Fruit fly (Drosophila melanogaster) whole organism, prepupa: Measurements from ENCODE around the gene Rtel1.
A peak's percentile ranks its signal among the peaks of the same experiment; 100 is the strongest.

Experiments
- Blimp-1 ChIP-seq: fragments of 200-800 bp; sonication (Bioruptor generic); optimal IDR thresholded peaks from 3 replicates; lab custom pipeline; 2017; ENCODE audit warnings: missing biosample characterization, missing genetic modification characterization, mild to moderate bottlenecking, moderate library complexity, missing genetic modification reagents
- CG11294 ChIP-seq: fragments of 200-800 bp; sonication (Bioruptor generic); IDR thresholded peaks from 2 replicates; pipeline ENCODE4 v1.3.6; 2022; ENCODE audit warnings: missing biosample characterization, missing genetic modification characterization
- CG11902 ChIP-seq: fragments of 200-800 bp; sonication (Bioruptor generic); optimal IDR thresholded peaks from 3 replicates; lab custom pipeline; 2016; ENCODE audit warnings: missing biosample characterization, missing genetic modification characterization
- CG15336 ChIP-seq: fragments of 200-800 bp; sonication (Bioruptor generic); IDR thresholded peaks from 2 replicates; pipeline ENCODE4 v1.3.6; 2022; ENCODE audit warnings: missing biosample characterization, missing genetic modification characterization
- CG1621 ChIP-seq: fragments of 200-800 bp; sonication (Bioruptor generic); optimal IDR thresholded peaks from 3 replicates; lab custom pipeline; 2018; ENCODE audit warnings: missing biosample characterization, mild to moderate bottlenecking, missing genetic modification characterization
- CG16779 ChIP-seq: fragments of 200-800 bp; sonication (Bioruptor generic); optimal IDR thresholded peaks from 3 replicates; lab custom pipeline; 2017; ENCODE audit warnings: missing biosample characterization, mild to moderate bottlenecking, missing genetic modification characterization
- CG3032 ChIP-seq: fragments of 200-800 bp; optimal IDR thresholded peaks from 2 replicates; lab custom pipeline; 2019; ENCODE audit warnings: missing biosample characterization, mild to moderate bottlenecking, missing genetic modification characterization, moderate library complexity
- CG31627 ChIP-seq: fragments of 200-800 bp; sonication (Bioruptor generic); optimal IDR thresholded peaks from 3 replicates; lab custom pipeline; 2016; ENCODE audit warnings: missing biosample characterization, missing genetic modification characterization
- CG32006 ChIP-seq: fragments of 200-800 bp; sonication (Bioruptor generic); optimal IDR thresholded peaks from 3 replicates; lab custom pipeline; 2017; ENCODE audit warnings: missing biosample characterization, mild to moderate bottlenecking, missing genetic modification characterization
- CG34406 ChIP-seq: fragments of 200-800 bp; sonication (Bioruptor generic); optimal IDR thresholded peaks from 3 replicates; lab custom pipeline; 2016; ENCODE audit warnings: missing biosample characterization, missing genetic modification characterization
- CG3919 ChIP-seq: fragments of 200-800 bp; sonication (Bioruptor generic); optimal IDR thresholded peaks from 3 replicates; lab custom pipeline; 2016; ENCODE audit warnings: missing biosample characterization, missing genetic modification characterization
- CG4318 ChIP-seq: fragments of 200-800 bp; sonication (Bioruptor generic); optimal IDR thresholded peaks from 3 replicates; lab custom pipeline; 2017; ENCODE audit warnings: missing biosample characterization, mild to moderate bottlenecking, missing genetic modification characterization
- CG6163 ChIP-seq: fragments of 200-800 bp; sonication (Bioruptor generic); IDR thresholded peaks from 3 replicates; pipeline ENCODE4 v1.3.6; 2022; ENCODE audit warnings: missing biosample characterization, missing genetic modification characterization
- CG6808 ChIP-seq: fragments of 200-800 bp; sonication (Bioruptor generic); optimal IDR thresholded peaks from 3 replicates; lab custom pipeline; 2017; ENCODE audit warnings: missing biosample characterization, missing genetic modification characterization, mild to moderate bottlenecking, moderate library complexity, missing genetic modification reagents
- CG6854 ChIP-seq: fragments of 200-800 bp; sonication (Bioruptor generic); optimal IDR thresholded peaks from 2 replicates; lab custom pipeline; 2017; ENCODE audit warnings: missing biosample characterization, mild to moderate bottlenecking, missing genetic modification characterization
- CG8319 ChIP-seq: fragments of 200-800 bp; sonication (Bioruptor generic); optimal IDR thresholded peaks from 3 replicates; lab custom pipeline; 2016; ENCODE audit warnings: missing biosample characterization, missing genetic modification characterization
- CG8632 ChIP-seq: fragments of 200-800 bp; sonication (Bioruptor generic); optimal IDR thresholded peaks from 3 replicates; lab custom pipeline; 2016; ENCODE audit warnings: missing biosample characterization, missing genetic modification characterization
- CG9139 ChIP-seq: fragments of 200-800 bp; sonication (Bioruptor generic); optimal IDR thresholded peaks from 3 replicates; lab custom pipeline; 2017; ENCODE audit warnings: missing biosample characterization, mild to moderate bottlenecking, missing genetic modification characterization
- Eip75B ChIP-seq: fragments of 200-800 bp; sonication (Bioruptor generic); optimal IDR thresholded peaks from 3 replicates; lab custom pipeline; 2016; ENCODE audit warnings: missing biosample characterization, missing genetic modification characterization
- Eip78C ChIP-seq: fragments of 200-800 bp; sonication (Bioruptor generic); peaks from one replicate; lab custom pipeline; 2016; ENCODE audit warnings: missing biosample characterization, missing genetic modification characterization
- Eip93F ChIP-seq: fragments of 200-800 bp; sonication (Bioruptor generic); optimal IDR thresholded peaks from 2 replicates; lab custom pipeline; 2016; ENCODE audit warnings: missing biosample characterization, mild to moderate bottlenecking, missing genetic modification characterization
- Ets21C ChIP-seq: fragments of 200-800 bp; sonication (Bioruptor generic); optimal IDR thresholded peaks from 3 replicates; lab custom pipeline; 2016; ENCODE audit warnings: missing biosample characterization, missing genetic modification characterization
- Hr38 ChIP-seq: sonication (Bioruptor generic); optimal IDR thresholded peaks from 2 replicates; lab custom pipeline; 2016; ENCODE audit warnings: missing biosample characterization, missing genetic modification characterization
- Hr39 ChIP-seq: fragments of 200-800 bp; sonication (Bioruptor generic); optimal IDR thresholded peaks from 2 replicates; lab custom pipeline; 2016; ENCODE audit warnings: missing biosample characterization, missing genetic modification characterization
- Hr4 ChIP-seq: fragments of 200-800 bp; sonication (Bioruptor generic); optimal IDR thresholded peaks from 3 replicates; lab custom pipeline; 2016; ENCODE audit warnings: missing biosample characterization, missing genetic modification characterization
- Lpt ChIP-seq: fragments of 200-800 bp; sonication (Bioruptor generic); optimal IDR thresholded peaks from 3 replicates; lab custom pipeline; 2016; ENCODE audit warnings: missing biosample characterization, missing genetic modification characterization
- Smox ChIP-seq: fragments of 200-800 bp; sonication (Bioruptor generic); optimal IDR thresholded peaks from 3 replicates; lab custom pipeline; 2016; ENCODE audit warnings: missing biosample characterization, missing genetic modification characterization
- Sox14 ChIP-seq: fragments of 200-800 bp; sonication (Bioruptor generic); optimal IDR thresholded peaks from 3 replicates; lab custom pipeline; 2016; ENCODE audit warnings: missing biosample characterization, missing genetic modification characterization
- Sox15 ChIP-seq: fragments of 200-800 bp; sonication (Bioruptor generic); optimal IDR thresholded peaks from 3 replicates; lab custom pipeline; 2016; ENCODE audit warnings: missing biosample characterization, missing genetic modification characterization
- achi ChIP-seq: fragments of 200-800 bp; sonication (Bioruptor generic); optimal IDR thresholded peaks from 3 replicates; lab custom pipeline; 2016; ENCODE audit warnings: missing biosample characterization, missing genetic modification characterization
- acj6 ChIP-seq: fragments of 200-800 bp; sonication (Bioruptor generic); optimal IDR thresholded peaks from 3 replicates; lab custom pipeline; 2016; ENCODE audit warnings: missing biosample characterization, missing genetic modification characterization
- cyc ChIP-seq: fragments of 200-800 bp; sonication (Bioruptor generic); optimal IDR thresholded peaks from 3 replicates; lab custom pipeline; 2016; ENCODE audit warnings: missing biosample characterization, missing genetic modification characterization
- dac ChIP-seq: fragments of 200-800 bp; sonication (Bioruptor generic); optimal IDR thresholded peaks from 2 replicates; lab custom pipeline; 2017; ENCODE audit warnings: missing biosample characterization, mild to moderate bottlenecking, missing genetic modification characterization
- dsx ChIP-seq: fragments of 200-800 bp; optimal IDR thresholded peaks from 3 replicates; lab custom pipeline; 2019; ENCODE audit warnings: missing biosample characterization, mild to moderate bottlenecking, missing genetic modification characterization, moderate library complexity; ENCODE audit not compliant: poor library complexity, severe bottlenecking
- eg ChIP-seq: fragments of 200-800 bp; sonication (Bioruptor generic); IDR thresholded peaks from 3 replicates; pipeline ENCODE4 v1.3.6; 2022; ENCODE audit warnings: missing biosample characterization, missing genetic modification characterization
- esn ChIP-seq: fragments of 200-800 bp; sonication (Bioruptor generic); optimal IDR thresholded peaks from 2 replicates; lab custom pipeline; 2016; ENCODE audit warnings: missing biosample characterization, mild to moderate bottlenecking, missing genetic modification characterization, moderate library complexity
- lz ChIP-seq: fragments of 200-800 bp; sonication (Bioruptor generic); optimal IDR thresholded peaks from 3 replicates; lab custom pipeline; 2016; ENCODE audit warnings: missing biosample characterization, missing genetic modification characterization
- net ChIP-seq: fragments of 200-800 bp; sonication (Bioruptor generic); optimal IDR thresholded peaks from 3 replicates; lab custom pipeline; 2016; ENCODE audit warnings: missing biosample characterization, missing genetic modification characterization
- pdm3 ChIP-seq: fragments of 200-800 bp; sonication (Bioruptor generic); optimal IDR thresholded peaks from 3 replicates; lab custom pipeline; 2016; ENCODE audit warnings: missing biosample characterization, missing genetic modification characterization
- salr ChIP-seq, 2 experiments: fragments of 200-800 bp; sonication (Bioruptor generic); optimal IDR thresholded peaks; 3 replicates each; lab custom pipeline; 2016 to 2018; ENCODE audit warnings: missing biosample characterization in 2 of 2, missing genetic modification characterization in 2 of 2, mild to moderate bottlenecking in 1 of 2
- ss ChIP-seq, 2 experiments: fragments of 200-800 bp; sonication (Bioruptor generic); optimal IDR thresholded peaks; 2 replicates in 1 of 2; 3 replicates in 1 of 2; lab custom pipeline; 2017 to 2018; ENCODE audit warnings: mild to moderate bottlenecking in 2 of 2, missing biosample characterization in 2 of 2, missing genetic modification characterization in 2 of 2, moderate library complexity in 1 of 2
- svp ChIP-seq: fragments of 200-800 bp; sonication (Bioruptor generic); peaks from one replicate; lab custom pipeline; 2016; ENCODE audit warnings: missing biosample characterization, missing genetic modification characterization
- topi ChIP-seq: fragments of 200-800 bp; sonication (Bioruptor generic); optimal IDR thresholded peaks from 3 replicates; lab custom pipeline; 2016; ENCODE audit warnings: missing biosample characterization, missing genetic modification characterization
- vri ChIP-seq: fragments of 200-800 bp; sonication (Bioruptor generic); optimal IDR thresholded peaks from 3 replicates; lab custom pipeline; 2016; ENCODE audit warnings: missing biosample characterization, mild to moderate bottlenecking, missing genetic modification characterization

Rtel1 gene

DNA sequence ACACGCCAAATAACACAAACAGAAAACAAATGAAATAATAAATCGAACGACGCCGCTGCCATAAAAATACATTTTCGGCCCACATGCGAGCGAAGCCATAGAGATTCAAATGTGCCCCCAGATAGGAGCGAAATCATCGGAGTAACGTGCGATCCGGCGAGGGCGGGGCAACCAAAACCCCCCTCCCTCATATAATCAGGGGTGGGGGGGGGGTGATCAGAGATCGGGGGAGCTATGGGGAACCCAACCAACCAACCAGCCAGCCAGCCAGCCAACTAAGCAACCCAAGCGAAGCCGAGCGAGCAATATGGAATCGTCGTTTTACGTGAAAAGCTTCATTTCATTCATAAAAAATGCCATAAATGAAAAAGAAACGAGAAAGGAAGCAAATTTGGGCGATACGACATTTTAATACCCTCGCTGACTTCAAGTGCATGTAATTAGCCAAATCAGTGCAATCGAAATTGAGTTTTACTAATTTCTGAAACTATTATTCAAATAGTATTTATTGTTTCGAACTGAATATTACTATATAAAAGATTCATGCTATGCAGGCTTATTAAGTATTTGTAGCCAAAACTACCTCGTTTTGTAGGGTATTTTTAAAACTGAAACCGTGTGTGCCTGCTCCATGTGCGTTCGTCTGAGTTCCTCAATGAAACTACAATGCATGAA is 47.6 kb upstream of the Rtel1 start (continued):
- TF ChIP-seq CG34406 (GFP tag; lab: Kevin White, UChicago) (peak; percentile 52), CG9139 (GFP tag; lab: Kevin White, UChicago) (no peak), Eip93F (no peak), CG3032 (tag; lab: Kevin White, UChicago) (peak; percentile 51), CG8632 (GFP tag; lab: Kevin White, UChicago) (peak; percentile 45), topi (GFP tag; lab: Kevin White, UChicago) (peak; percentile 74), lz (GFP tag; lab: Kevin White, UChicago) (peak; percentile 61), acj6 (GFP tag; lab: Kevin White, UChicago) (peak; percentile 67), dac (GFP tag; lab: Kevin White, UChicago) (no peak), esn (GFP tag; lab: Kevin White, UChicago) (peak; percentile 71), achi (GFP tag; lab: Kevin White, UChicago) (peak; percentile 62), CG6163 (peak; percentile 63; the same call in 2 of the 3 replicates), CG15336 (GFP tag; lab: Robert Waterston, UW) (peak; percentile 76), Sox14 (GFP tag; lab: Kevin White, UChicago) (peak; percentile 66), CG6854 (GFP tag; lab: Kevin White, UChicago) (no peak), Eip75B (GFP tag; lab: Kevin White, UChicago) (peak; percentile 69), pdm3 (peak; percentile 81), CG1621 (tag; lab: Kevin White, UChicago) (peak; percentile 49), Sox15 (GFP tag; lab: Kevin White, UChicago) (peak; percentile 44), eg (GFP tag; lab: Robert Waterston, UW) (peak; percentile 49; the same call in 1 of the 3 replicates), Hr38 (GFP tag; lab: Kevin White, UChicago) (no peak), CG32006 (GFP tag; lab: Kevin White, UChicago) (peak; percentile 81)

DNA sequence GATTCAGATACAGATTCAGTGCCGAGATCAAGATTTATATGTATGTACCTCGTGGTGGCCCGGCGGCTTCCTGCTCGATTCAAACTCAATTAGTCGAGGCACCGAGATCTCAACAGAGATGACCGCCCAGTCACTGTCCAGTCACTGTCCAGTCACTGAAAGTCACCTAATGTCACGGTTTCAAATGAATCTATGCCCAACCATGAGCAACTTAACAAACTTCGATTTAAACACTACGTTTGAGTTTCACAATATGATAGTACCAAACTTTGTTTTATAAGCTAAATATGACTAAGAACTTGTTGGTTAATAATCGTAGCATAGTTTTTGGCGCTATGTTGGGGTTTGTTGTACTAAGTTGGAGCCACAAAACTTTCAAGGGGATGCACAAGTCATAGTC is 42.5 kb upstream of the Rtel1 start:
- TF ChIP-seq Hr38 (GFP tag; lab: Kevin White, UChicago), result no peak
- no peak for TF ChIP-seq CG6808 (GFP tag; lab: Kevin White, UChicago)
- no peak for TF ChIP-seq acj6 (GFP tag; lab: Kevin White, UChicago)
- TF ChIP-seq Sox14 (GFP tag; lab: Kevin White, UChicago), result no peak
- TF ChIP-seq CG8319, result no peak
- no peak for TF ChIP-seq CG15336 (GFP tag; lab: Robert Waterston, UW)
- no peak for TF ChIP-seq Eip75B (GFP tag; lab: Kevin White, UChicago)
- TF ChIP-seq salr (GFP tag; optimal IDR thresholded peaks at IDR 0.05; lab: Kevin White, UChicago), result no peak

DNA sequence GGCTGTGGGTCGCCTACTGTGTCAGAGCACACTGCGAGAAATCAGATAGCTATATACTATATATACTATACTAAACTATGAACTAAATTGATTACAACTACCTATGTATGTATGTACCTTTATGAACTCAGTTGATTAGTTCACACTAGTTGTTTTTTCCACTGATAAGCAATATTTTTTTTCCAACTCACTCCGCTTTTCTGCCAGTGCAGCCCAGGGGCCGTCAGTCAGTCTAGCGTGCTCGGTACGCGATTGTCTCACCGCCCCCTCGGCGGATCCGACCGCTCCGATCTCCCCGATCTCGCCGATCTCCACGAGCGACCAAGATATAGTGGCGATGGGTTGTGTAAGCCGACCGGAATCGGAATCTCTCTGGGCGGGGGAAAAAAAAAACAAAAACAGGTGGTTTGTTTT is 41.6 kb upstream of the Rtel1 start:
- TF ChIP-seq esn (GFP tag; lab: Kevin White, UChicago), result no peak
- TF ChIP-seq dsx (GFP tag; lab: Kevin White, UChicago), result peak; percentile 73
- TF ChIP-seq CG32006 (GFP tag; lab: Kevin White, UChicago), result peak; percentile 83
- TF ChIP-seq ss (GFP tag; optimal IDR thresholded peaks at IDR 0.05; lab: Kevin White, UChicago), result peak; percentile 66 to 74
- no peak for TF ChIP-seq Ets21C
- peak; percentile 66 for TF ChIP-seq CG4318 (GFP tag; lab: Kevin White, UChicago)
- TF ChIP-seq CG8319, result no peak
- TF ChIP-seq dac (GFP tag; lab: Kevin White, UChicago), result peak; percentile 70
- TF ChIP-seq Blimp-1 (GFP tag; lab: Kevin White, UChicago), result no peak
- TF ChIP-seq CG9139 (GFP tag; lab: Kevin White, UChicago), result peak; percentile 71
- peak; percentile 71 for TF ChIP-seq Eip75B (GFP tag; lab: Kevin White, UChicago)
- peak; percentile 93 for TF ChIP-seq CG15336 (GFP tag; lab: Robert Waterston, UW)
- TF ChIP-seq topi (GFP tag; lab: Kevin White, UChicago), result peak; percentile 33
- no peak for TF ChIP-seq vri (GFP tag; lab: Kevin White, UChicago)
- TF ChIP-seq CG1621 (tag; lab: Kevin White, UChicago), result peak; percentile 55
- peak; percentile 91 for TF ChIP-seq CG11294 (GFP tag; lab: Robert Waterston, UW)
- peak; percentile 74 for TF ChIP-seq CG6808 (GFP tag; lab: Kevin White, UChicago)
- peak; percentile 25 for TF ChIP-seq CG8632 (GFP tag; lab: Kevin White, UChicago)
- peak; percentile 4 for TF ChIP-seq cyc
- peak; percentile 36 for TF ChIP-seq CG11902 (GFP tag; lab: Kevin White, UChicago)
- peak; percentile 16 for TF ChIP-seq Sox14 (GFP tag; lab: Kevin White, UChicago)
- TF ChIP-seq Lpt (GFP tag; lab: Kevin White, UChicago), result peak; percentile 85
- peak; percentile 87 for TF ChIP-seq svp (GFP tag; lab: Kevin White, UChicago)
- TF ChIP-seq CG31627 (GFP tag; lab: Kevin White, UChicago), result no peak
- peak; percentile 52 for TF ChIP-seq net (GFP tag; lab: Kevin White, UChicago)
- TF ChIP-seq CG6854 (GFP tag; lab: Kevin White, UChicago), result no peak
- peak; percentile 79 for TF ChIP-seq CG3919 (GFP tag; lab: Kevin White, UChicago)
- TF ChIP-seq CG16779 (tag; lab: Kevin White, UChicago), result peak; percentile 81
- TF ChIP-seq Hr39 (GFP tag; lab: Kevin White, UChicago), result no peak
- peak; percentile 81 for TF ChIP-seq Hr4 (GFP tag; lab: Kevin White, UChicago)
- TF ChIP-seq Eip78C, result peak; percentile 88
- no peak for TF ChIP-seq Smox (GFP tag; lab: Kevin White, UChicago)
